Fruit fly (Drosophila melanogaster): ENCODE measurements around the gene Sgt1.

- TF ChIP-seq ovo (GFP tag; optimal IDR thresholded peaks at IDR 0.05) (no peak), CG11617 (GFP tag; optimal IDR thresholded peaks at IDR 0.05) (no peak), Mnt (GFP tag; optimal IDR thresholded peaks at IDR 0.05) (no peak), toe (GFP tag; optimal IDR thresholded peaks at IDR 0.05) (no peak), tj (GFP tag; optimal IDR thresholded peaks at IDR 0.05) (no peak), CG5204 (GFP tag; optimal IDR thresholded peaks at IDR 0.05) (no peak), cnc (optimal IDR thresholded peaks at IDR 0.05) (no peak), Clk (GFP tag; optimal IDR thresholded peaks at IDR 0.05) (no peak), CG1620 (GFP tag; optimal IDR thresholded peaks at IDR 0.05) (no peak), cic (GFP tag; optimal IDR thresholded peaks at IDR 0.05) (no peak), Crg-1 (GFP tag; optimal IDR thresholded peaks at IDR 0.05) (no peak), Hr96 (GFP tag; optimal IDR thresholded peaks at IDR 0.05) (no peak)
Observed at dm6 chr3R:8272573-8273165, 32.4 kb downstream of the Sgt1 start.

Measured in whole organism, adult.